Worm (Caenorhabditis elegans): ENCODE data around the gene Y113G7C.1.
"Not testable (repeated sequence)": the region's sequence is repeated elsewhere in the genome, so short reads cannot be mapped to it uniquely, and the experiment has no call there.

Y113G7C.1 gene

DNA sequence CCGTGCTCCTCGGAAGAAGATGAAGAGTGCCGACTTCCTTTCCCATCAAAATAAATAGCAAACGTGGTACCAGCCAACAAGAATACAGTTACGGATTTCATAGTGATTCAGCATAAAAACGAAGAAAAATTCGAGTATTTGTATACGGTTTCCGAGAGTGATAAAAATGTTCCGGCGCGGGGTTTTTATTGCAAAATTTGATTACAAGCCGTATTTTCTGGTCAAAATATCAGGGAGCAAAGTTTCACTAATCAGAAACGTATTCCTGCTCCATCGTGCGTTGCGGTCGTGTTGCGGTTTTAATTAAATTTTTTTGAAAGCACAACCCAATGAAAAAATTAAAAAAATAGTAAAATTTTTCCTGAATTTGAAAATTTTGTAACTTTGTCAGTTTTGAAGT, 23.2 kb upstream of the Y113G7C.1 start, which contains the start of gene clec-261:
clec-261 (minus strand) TSS at position 101 of the 400 bp plus-strand sequence.
- TF ChIP-seq tbx-11 (GFP tag; IDR thresholded peaks at IDR 0.05) = no peak

DNA sequence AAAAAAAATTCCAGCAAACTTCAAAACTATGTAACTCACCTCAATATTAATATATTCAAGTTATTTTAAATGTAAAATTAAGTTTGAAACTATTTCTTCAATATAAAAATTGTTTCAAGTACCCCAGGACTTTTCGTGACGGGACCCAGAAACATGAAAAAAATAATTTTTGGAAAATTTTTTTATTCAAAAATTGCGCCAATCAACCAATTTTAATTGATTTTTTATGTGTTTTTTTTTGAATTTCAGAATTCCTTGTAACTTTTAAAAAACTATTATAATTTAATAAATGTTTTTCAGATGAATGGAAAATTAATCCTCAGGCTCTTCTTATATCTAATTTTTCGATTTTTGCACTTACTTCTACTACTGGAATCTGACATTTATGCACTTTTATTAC, 19.9 kb upstream of the Y113G7C.1 start, which contains the start of gene ZC15.5:
ZC15.5 (plus strand) TSS at position 301 of the 400 bp plus-strand sequence.
- TF ChIP-seq B0310.2 (tag; optimal IDR thresholded peaks at IDR 0.05) (no peak), scrt-1 (GFP tag; IDR thresholded peaks at IDR 0.05) (no peak), tbx-37 (GFP tag; conservative IDR thresholded peaks at IDR 0.05) (no peak), hmg-4 (GFP tag; optimal IDR thresholded peaks at IDR 0.05) (no peak), hmbx-1 (tag; optimal IDR thresholded peaks at IDR 0.05) (no peak), ceh-13 (GFP tag; optimal IDR thresholded peaks at IDR 0.05) (no peak), tra-4 (tag; optimal IDR thresholded peaks at IDR 0.05) (no peak), sea-1 (GFP tag; conservative IDR thresholded peaks at IDR 0.05) (no peak), tbx-11 (GFP tag; IDR thresholded peaks at IDR 0.05) (no peak), ceh-36 (tag; optimal IDR thresholded peaks at IDR 0.05) (no peak), F13C5.2 (tag; optimal IDR thresholded peaks at IDR 0.05) (no peak), hnd-1 (tag; optimal IDR thresholded peaks at IDR 0.05) (no peak), flt-1 (GFP tag; IDR thresholded peaks at IDR 0.05) (no peak), ama-1 (optimal IDR thresholded peaks at IDR 0.05) (no peak), pes-1 (GFP tag; IDR thresholded peaks at IDR 0.05) (no peak), aly-1 (tag; optimal IDR thresholded peaks at IDR 0.05) (no peak), ets-7 (tag; optimal IDR thresholded peaks at IDR 0.05) (no peak)

DNA sequence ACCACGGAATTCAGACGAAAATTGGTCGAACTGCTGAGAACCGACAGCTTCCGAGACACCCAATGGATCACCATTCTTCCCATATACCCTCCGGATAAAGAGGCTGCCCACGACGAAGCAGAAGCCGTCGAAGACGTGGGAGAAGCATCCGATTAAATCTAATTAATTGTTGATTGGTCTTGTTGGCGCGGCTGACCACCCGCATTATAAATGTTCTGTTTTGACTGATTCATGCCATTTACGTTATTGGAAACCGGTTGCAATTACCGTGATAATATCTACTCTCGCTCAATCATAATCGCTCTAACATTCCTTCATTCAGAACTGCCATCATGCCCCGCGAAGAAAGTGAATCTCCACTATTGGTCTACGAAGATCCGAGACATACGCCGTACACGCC, 14.3 kb upstream of the Y113G7C.1 start, which contains the start of gene ZC15.3:
ZC15.3 (plus strand) TSS at position 301 of the 400 bp plus-strand sequence.
- not testable (repeated sequence) for TF ChIP-seq tbx-37 (GFP tag; conservative IDR thresholded peaks at IDR 0.05); ama-1 (optimal IDR thresholded peaks at IDR 0.05); ceh-36 (tag; optimal IDR thresholded peaks at IDR 0.05)

DNA sequence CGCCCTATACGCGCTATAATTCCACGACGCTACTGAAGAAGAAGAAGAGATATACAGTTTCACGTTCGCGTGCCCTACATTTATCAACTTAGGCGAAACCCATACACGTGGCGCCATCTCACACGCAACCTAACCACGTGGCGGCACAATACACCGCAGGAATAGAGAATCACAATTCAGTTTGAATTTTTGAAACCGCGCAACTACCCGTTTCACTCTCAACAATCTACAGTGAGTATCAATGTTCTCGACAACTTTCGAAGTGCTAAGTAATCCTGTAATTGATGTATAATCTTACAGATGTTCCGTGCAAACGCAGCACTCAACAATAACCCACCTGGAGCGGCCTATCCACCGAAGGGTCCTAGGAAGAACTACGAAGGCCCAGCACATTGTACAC, 11.7 kb upstream of the Y113G7C.1 start, which contains the start of gene ZC15.1:
ZC15.1 (plus strand) TSS at position 301 of the 400 bp plus-strand sequence.
- TF ChIP-seq F13C5.2 (tag; optimal IDR thresholded peaks at IDR 0.05) (no peak), scrt-1 (GFP tag; IDR thresholded peaks at IDR 0.05) (no peak), hmbx-1 (tag; optimal IDR thresholded peaks at IDR 0.05) (no peak), B0310.2 (tag; optimal IDR thresholded peaks at IDR 0.05) (no peak), tbx-37 (GFP tag; conservative IDR thresholded peaks at IDR 0.05) (no peak), aly-1 (tag; optimal IDR thresholded peaks at IDR 0.05) (no peak), pes-1 (GFP tag; IDR thresholded peaks at IDR 0.05) (no peak), ets-7 (tag; optimal IDR thresholded peaks at IDR 0.05) (no peak), tra-4 (tag; optimal IDR thresholded peaks at IDR 0.05) (no peak), flt-1 (GFP tag; IDR thresholded peaks at IDR 0.05) (no peak), hnd-1 (tag; optimal IDR thresholded peaks at IDR 0.05) (no peak), sea-1 (GFP tag; conservative IDR thresholded peaks at IDR 0.05) (no peak), ceh-13 (GFP tag; optimal IDR thresholded peaks at IDR 0.05) (no peak), tbx-11 (GFP tag; IDR thresholded peaks at IDR 0.05) (no peak)

DNA sequence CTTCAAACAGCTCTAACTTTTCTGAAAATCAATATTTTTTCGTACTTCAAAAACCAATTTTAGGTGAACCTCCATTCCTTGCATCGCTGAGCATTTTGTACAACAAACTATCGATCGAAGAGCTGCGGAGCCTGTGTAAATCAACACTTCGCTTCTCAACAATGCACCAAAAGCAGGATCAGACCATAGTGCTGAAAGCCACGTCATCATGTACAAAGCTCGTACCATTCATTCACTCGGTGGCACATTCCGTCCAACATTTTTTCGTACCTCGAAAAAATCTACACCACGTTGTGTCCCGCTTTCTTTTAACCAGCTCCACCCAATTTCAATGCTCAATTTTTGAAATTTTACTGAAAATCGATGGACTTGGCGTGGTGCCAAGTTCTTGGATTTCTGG, 7.0 kb upstream of the Y113G7C.1 start, which contains the start of gene ZC15.10:
ZC15.10 (plus strand) TSS at position 162 of the 400 bp plus-strand sequence.
- TF ChIP-seq F13C5.2 (tag; optimal IDR thresholded peaks at IDR 0.05) (no peak), ama-1 (optimal IDR thresholded peaks at IDR 0.05) (no peak), hnd-1 (tag; optimal IDR thresholded peaks at IDR 0.05) (no peak), ceh-36 (tag; optimal IDR thresholded peaks at IDR 0.05) (no peak)

DNA sequence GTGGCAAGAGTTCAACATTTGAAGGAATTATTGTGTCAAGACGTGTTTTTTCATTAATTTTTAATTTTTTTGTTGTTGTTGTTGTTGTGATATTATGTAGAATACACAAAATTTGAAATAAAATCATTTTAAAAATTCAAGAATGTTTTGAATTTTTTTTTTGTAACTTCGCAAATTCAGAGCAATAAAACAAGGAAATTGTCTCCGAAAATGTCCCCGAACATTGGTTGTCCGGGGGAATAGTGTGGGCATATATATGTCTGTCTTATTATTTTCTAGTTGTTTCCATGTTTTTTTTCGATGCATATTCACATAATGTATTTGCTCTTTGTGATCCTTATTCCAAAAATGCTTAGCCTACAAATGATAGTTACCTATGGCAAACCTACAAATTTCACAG, 6.0 kb upstream of the Y113G7C.1 start, which contains the start of gene clec-262:
clec-262 (plus strand) TSS at position 301 of the 400 bp plus-strand sequence.
- no peak for TF ChIP-seq ceh-13 (GFP tag; optimal IDR thresholded peaks at IDR 0.05)
- no peak for TF ChIP-seq pes-1 (GFP tag; IDR thresholded peaks at IDR 0.05)
- TF ChIP-seq ceh-36 (tag; optimal IDR thresholded peaks at IDR 0.05) = no peak
- TF ChIP-seq ets-7 (tag; optimal IDR thresholded peaks at IDR 0.05) = no peak
- no peak for TF ChIP-seq hmg-4 (GFP tag; optimal IDR thresholded peaks at IDR 0.05)
- TF ChIP-seq tra-4 (tag; optimal IDR thresholded peaks at IDR 0.05) = no peak
- TF ChIP-seq scrt-1 (GFP tag; IDR thresholded peaks at IDR 0.05) = no peak
- no peak for TF ChIP-seq hmbx-1 (tag; optimal IDR thresholded peaks at IDR 0.05)
- no peak for TF ChIP-seq aly-1 (tag; optimal IDR thresholded peaks at IDR 0.05)
- TF ChIP-seq sea-1 (GFP tag; conservative IDR thresholded peaks at IDR 0.05) = no peak
- TF ChIP-seq B0310.2 (tag; optimal IDR thresholded peaks at IDR 0.05) = no peak
- TF ChIP-seq tbx-37 (GFP tag; conservative IDR thresholded peaks at IDR 0.05) = no peak
- TF ChIP-seq ama-1 (optimal IDR thresholded peaks at IDR 0.05) = no peak
- TF ChIP-seq hnd-1 (tag; optimal IDR thresholded peaks at IDR 0.05) = no peak

DNA sequence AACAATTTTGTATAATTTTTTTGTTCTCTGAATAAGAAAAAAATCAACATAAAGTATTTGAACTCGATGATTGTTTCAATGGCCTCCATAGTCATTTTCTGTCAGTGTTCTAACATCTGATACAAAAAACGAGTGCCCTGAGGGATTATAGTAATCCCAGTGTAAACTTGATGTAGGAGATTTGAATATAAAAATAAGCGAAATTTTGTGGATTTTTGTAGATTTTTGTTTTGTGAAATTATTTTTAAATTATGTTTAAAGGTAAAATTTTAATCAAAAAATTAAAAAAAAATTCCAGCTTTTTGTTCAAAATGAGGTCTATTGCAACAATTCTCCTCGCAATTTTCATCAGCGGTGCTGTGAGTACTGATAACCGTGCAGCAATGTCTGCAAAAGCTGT, 7.9 kb downstream of the Y113G7C.1 start, which contains the start of gene Y38H6A.1:
Y38H6A.1 (plus strand) TSS at position 301 of the 400 bp plus-strand sequence.
- no peak for TF ChIP-seq tbx-37 (GFP tag; conservative IDR thresholded peaks at IDR 0.05)

DNA sequence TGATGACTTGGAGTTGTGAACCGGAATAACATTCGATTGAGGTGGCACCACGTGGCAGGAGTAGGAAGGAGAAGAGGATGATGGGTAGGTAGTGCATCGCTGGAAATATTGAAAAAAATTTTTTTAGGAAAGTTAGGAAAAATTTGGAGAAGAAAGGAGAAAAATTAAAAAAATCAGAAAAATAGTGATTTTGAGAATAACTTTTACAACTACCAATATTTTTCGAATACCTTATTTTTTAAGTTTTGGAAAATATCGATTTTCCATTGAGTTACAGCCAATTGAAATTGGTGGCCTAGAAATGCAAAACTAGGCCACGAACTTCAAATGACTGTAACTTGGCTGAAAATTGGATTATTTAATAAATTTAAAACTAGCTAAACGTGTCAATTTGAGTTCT, 17.7 kb downstream of the Y113G7C.1 start, which contains the start of gene Y38H6A.5:
Y38H6A.5 (minus strand) TSS at position 101 of the 400 bp plus-strand sequence.
- TF ChIP-seq sea-1 (GFP tag; conservative IDR thresholded peaks at IDR 0.05) (no peak), ets-7 (tag; optimal IDR thresholded peaks at IDR 0.05) (no peak), F13C5.2 (tag; optimal IDR thresholded peaks at IDR 0.05) (no peak), B0310.2 (tag; optimal IDR thresholded peaks at IDR 0.05) (no peak), tbx-11 (GFP tag; IDR thresholded peaks at IDR 0.05) (no peak), pes-1 (GFP tag; IDR thresholded peaks at IDR 0.05) (no peak), hmg-4 (GFP tag; optimal IDR thresholded peaks at IDR 0.05) (no peak), flt-1 (GFP tag; IDR thresholded peaks at IDR 0.05) (no peak), tra-4 (tag; optimal IDR thresholded peaks at IDR 0.05) (no peak), tbx-37 (GFP tag; conservative IDR thresholded peaks at IDR 0.05) (no peak), ceh-36 (tag; optimal IDR thresholded peaks at IDR 0.05) (no peak), aly-1 (tag; optimal IDR thresholded peaks at IDR 0.05) (no peak), ama-1 (optimal IDR thresholded peaks at IDR 0.05) (no peak), scrt-1 (GFP tag; IDR thresholded peaks at IDR 0.05) (no peak), hnd-1 (tag; optimal IDR thresholded peaks at IDR 0.05) (no peak), ceh-13 (GFP tag; optimal IDR thresholded peaks at IDR 0.05) (no peak)

Data from whole organism, early embryonic.